Worm (Caenorhabditis elegans): ENCODE measurements around the gene rfs-1.

DNA sequence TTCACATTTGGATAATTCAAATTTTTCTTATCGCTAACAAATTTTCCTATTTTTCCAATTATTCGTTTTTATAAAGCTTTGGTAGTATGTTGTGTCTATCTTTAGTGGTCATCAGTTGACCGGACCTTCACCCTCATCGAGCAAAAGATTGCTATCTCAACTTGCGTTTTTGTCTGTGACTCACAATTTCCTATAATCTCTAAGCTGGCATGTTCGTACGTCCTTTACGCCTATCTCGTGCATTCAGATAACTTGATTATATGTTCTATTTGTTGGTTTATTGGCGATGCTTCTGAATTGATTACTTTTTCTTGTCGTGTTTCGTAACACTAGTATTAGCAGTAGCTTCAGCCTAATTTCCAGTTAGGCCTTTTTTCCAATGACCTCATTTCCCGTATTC is 53.3 kb downstream of the rfs-1 start:
- TF ChIP-seq elt-2 (tag; optimal IDR thresholded peaks at IDR 0.05) (no peak), sea-2 (GFP tag; optimal IDR thresholded peaks at IDR 0.05) (no peak), ama-1 (optimal IDR thresholded peaks at IDR 0.05) (no peak), lin-15B (tag; optimal IDR thresholded peaks at IDR 0.05) (no peak), lin-39 (tag; optimal IDR thresholded peaks at IDR 0.05) (no peak), nhr-237 (tag; optimal IDR thresholded peaks at IDR 0.05) (no peak)

Measured in whole organism, L3 larva.